Worm (Caenorhabditis elegans) whole organism, late embryonic: ENCODE results near the gene bar-1.

Experiments
- K02D7.2 ChIP-seq: sonication (generic microtip); optimal IDR thresholded peaks from 2 replicates; lab custom pipeline; 2017; ENCODE audit warnings: mild to moderate bottlenecking, missing genetic modification characterization, missing compliant biosample characterization
- Y22D7AL.16 ChIP-seq: sonication (generic microtip); optimal IDR thresholded peaks from 2 replicates; lab custom pipeline; 2016; ENCODE audit warnings: missing genetic modification characterization, missing compliant biosample characterization
- ahr-1 ChIP-seq: sonication (generic microtip); optimal IDR thresholded peaks from 2 replicates; lab custom pipeline; 2016; ENCODE audit warnings: missing genetic modification characterization, missing compliant biosample characterization
- ama-1 ChIP-seq: fragments of 150-350 bp; optimal IDR thresholded peaks from 2 replicates; lab custom pipeline; 2014
- ceh-14 ChIP-seq: sonication (generic microtip); optimal IDR thresholded peaks from 2 replicates; lab custom pipeline; 2016; ENCODE audit warnings: missing genotype, missing genetic modification characterization, missing compliant biosample characterization
- ceh-18 ChIP-seq: sonication (generic microtip); optimal IDR thresholded peaks from 2 replicates; lab custom pipeline; 2016; ENCODE audit warnings: missing genetic modification characterization, missing compliant biosample characterization
- ceh-19 ChIP-seq: fragments of 200-800 bp; sonication (Bioruptor generic); optimal IDR thresholded peaks from 2 replicates; lab custom pipeline; 2018; ENCODE audit warnings: mild to moderate bottlenecking, missing genetic modification characterization, missing compliant biosample characterization
- ceh-2 ChIP-seq: sonication (generic microtip); optimal IDR thresholded peaks from 2 replicates; lab custom pipeline; 2016; ENCODE audit warnings: missing genotype, missing genetic modification characterization, missing compliant biosample characterization
- ceh-22 ChIP-seq: sonication (generic microtip); optimal IDR thresholded peaks from 2 replicates; lab custom pipeline; 2017; ENCODE audit warnings: missing biosample characterization, missing genetic modification characterization
- ceh-24 ChIP-seq: sonication (generic microtip); optimal IDR thresholded peaks from 2 replicates; lab custom pipeline; 2016; ENCODE audit warnings: mild to moderate bottlenecking, missing genetic modification characterization, missing compliant biosample characterization
- ceh-31 ChIP-seq: sonication (generic microtip); optimal IDR thresholded peaks from 2 replicates; lab custom pipeline; 2016; ENCODE audit warnings: missing genetic modification characterization, missing compliant biosample characterization
- ceh-45 ChIP-seq: fragments of 200-800 bp; sonication (Bioruptor generic); IDR thresholded peaks from 2 replicates; pipeline ENCODE4 v1.3.6; 2022; ENCODE audit warnings: missing genetic modification reagents, missing genetic modification characterization, missing compliant biosample characterization
- ceh-48 ChIP-seq: sonication (generic microtip); optimal IDR thresholded peaks from 2 replicates; lab custom pipeline; 2016; ENCODE audit warnings: missing genetic modification characterization, inconsistent platforms, missing compliant biosample characterization
- dmd-4 ChIP-seq: sonication (generic microtip); optimal IDR thresholded peaks from 2 replicates; lab custom pipeline; 2016; ENCODE audit warnings: borderline replicate concordance, missing genetic modification characterization, missing compliant biosample characterization
- dve-1 ChIP-seq: sonication (generic microtip); optimal IDR thresholded peaks from 2 replicates; lab custom pipeline; 2017; ENCODE audit warnings: antibody characterized with exemption, mild to moderate bottlenecking, missing genetic modification characterization, missing compliant biosample characterization
- elt-2 ChIP-seq: sonication (generic microtip); optimal IDR thresholded peaks from 2 replicates; lab custom pipeline; 2016; ENCODE audit warnings: missing genetic modification reagents, missing genetic modification characterization, missing compliant biosample characterization
- gmeb-2 ChIP-seq: sonication (generic microtip); optimal IDR thresholded peaks from 2 replicates; lab custom pipeline; 2016; ENCODE audit warnings: missing genetic modification characterization, inconsistent platforms, missing compliant biosample characterization
- hlh-15 ChIP-seq: sonication (generic microtip); optimal IDR thresholded peaks from 2 replicates; lab custom pipeline; 2016; ENCODE audit warnings: missing genetic modification characterization, missing compliant biosample characterization
- hlh-6 ChIP-seq: sonication (generic microtip); optimal IDR thresholded peaks from 2 replicates; lab custom pipeline; 2016; ENCODE audit warnings: missing genotype, missing genetic modification characterization, missing compliant biosample characterization
- hlh-8 ChIP-seq: sonication (generic microtip); optimal IDR thresholded peaks from 2 replicates; lab custom pipeline; 2016; ENCODE audit warnings: missing genotype, missing genetic modification characterization, missing compliant biosample characterization
- lin-11 ChIP-seq: fragments of 200-800 bp; sonication (Bioruptor generic); optimal IDR thresholded peaks from 2 replicates; lab custom pipeline; 2018; ENCODE audit warnings: mild to moderate bottlenecking, missing genetic modification characterization, missing compliant biosample characterization
- madf-2 ChIP-seq: sonication (generic microtip); optimal IDR thresholded peaks from 2 replicates; lab custom pipeline; 2017; ENCODE audit warnings: missing genetic modification characterization, missing compliant biosample characterization
- nhr-232 ChIP-seq: sonication (generic microtip); optimal IDR thresholded peaks from 2 replicates; lab custom pipeline; 2016; ENCODE audit warnings: missing genetic modification characterization, missing compliant biosample characterization
- odd-2 ChIP-seq: sonication (generic microtip); optimal IDR thresholded peaks from 2 replicates; lab custom pipeline; 2017; ENCODE audit warnings: antibody characterized with exemption, mild to moderate bottlenecking, missing genetic modification characterization, missing compliant biosample characterization
- pag-3 ChIP-seq: sonication (generic microtip); optimal IDR thresholded peaks from 2 replicates; lab custom pipeline; 2016; ENCODE audit warnings: missing compliant biosample characterization, missing genetic modification characterization, borderline replicate concordance
- pat-9 ChIP-seq: fragments of 200-800 bp; sonication (Bioruptor generic); optimal IDR thresholded peaks from 2 replicates; lab custom pipeline; 2018; ENCODE audit warnings: mild to moderate bottlenecking, missing genetic modification characterization, moderate library complexity, missing compliant biosample characterization
- pha-4 ChIP-seq: fragments of 150-350 bp; optimal IDR thresholded peaks from 2 replicates; lab custom pipeline; 2018; ENCODE audit warnings: missing biosample characterization, missing genetic modification reagents, missing genetic modification characterization
- pqm-1 ChIP-seq: sonication (generic microtip); optimal IDR thresholded peaks from 2 replicates; lab custom pipeline; 2016; ENCODE audit warnings: missing genetic modification characterization, missing compliant biosample characterization
- rnt-1 ChIP-seq: sonication (generic microtip); optimal IDR thresholded peaks from 2 replicates; lab custom pipeline; 2016; ENCODE audit warnings: missing genetic modification characterization, missing compliant biosample characterization
- sox-4 ChIP-seq: sonication (generic microtip); optimal IDR thresholded peaks from 2 replicates; lab custom pipeline; 2017; ENCODE audit warnings: mild to moderate bottlenecking, missing genetic modification characterization, inconsistent platforms, missing compliant biosample characterization
- syd-9 ChIP-seq: sonication (generic microtip); optimal IDR thresholded peaks from 2 replicates; lab custom pipeline; 2016; ENCODE audit warnings: mild to moderate bottlenecking, missing genetic modification characterization, moderate library complexity, missing compliant biosample characterization
- tbx-2 ChIP-seq: sonication (generic microtip); optimal IDR thresholded peaks from 2 replicates; lab custom pipeline; 2016; ENCODE audit warnings: missing genetic modification characterization, missing compliant biosample characterization
- tbx-7 ChIP-seq: sonication (generic microtip); optimal IDR thresholded peaks from 2 replicates; lab custom pipeline; 2016; ENCODE audit warnings: missing genotype, missing genetic modification characterization, missing compliant biosample characterization
- ttx-3 ChIP-seq: sonication (generic microtip); optimal IDR thresholded peaks from 2 replicates; lab custom pipeline; 2016; ENCODE audit warnings: missing genetic modification reagents, missing genetic modification characterization, missing compliant biosample characterization
- unc-3 ChIP-seq, 2 experiments: fragments of 200-800 bp in 1 of 2; sonication (Bioruptor generic) in 1 of 2; sonication (generic microtip) in 1 of 2; conservative IDR thresholded peaks in 1 of 2; optimal IDR thresholded peaks in 1 of 2; 2 replicates each; pipeline versions ENCODE4 v1.3.6 to Lab custom; 2016 to 2022; ENCODE audit warnings: missing compliant biosample characterization in 2 of 2, missing genetic modification characterization in 2 of 2, missing genetic modification reagents in 1 of 2
- unc-55 ChIP-seq: sonication (generic microtip); optimal IDR thresholded peaks from 2 replicates; lab custom pipeline; 2017; ENCODE audit warnings: missing biosample characterization, missing genetic modification reagents, missing genetic modification characterization
- unc-86 ChIP-seq: sonication (generic microtip); optimal IDR thresholded peaks from 2 replicates; lab custom pipeline; 2016; ENCODE audit warnings: missing genetic modification characterization, missing compliant biosample characterization

The bar-1 gene

ce11 chrX:7129460-7129859, 41.0 kb downstream of the bar-1 start:
- TF ChIP-seq dmd-4 (tag; lab: Kevin White, UChicago) (no peak), nhr-232 (tag; lab: Kevin White, UChicago) (no peak), lin-11 (tag; lab: Kevin White, UChicago) (no peak), ceh-45 (GFP tag; lab: Robert Waterston, UW) (no peak), unc-86 (no peak), ceh-2 (tag; lab: Kevin White, UChicago) (no peak), unc-3 (GFP tag; conservative IDR thresholded peaks at IDR 0.05; lab: Robert Waterston, UW) (no peak), unc-3 (tag; optimal IDR thresholded peaks at IDR 0.05; lab: Kevin White, UChicago) (no peak), gmeb-2 (tag; lab: Kevin White, UChicago) (no peak), dve-1 (tag; lab: Kevin White, UChicago) (no peak), odd-2 (tag; lab: Kevin White, UChicago) (no peak), hlh-6 (tag; lab: Kevin White, UChicago) (no peak)

- no peak for TF ChIP-seq unc-86
- TF ChIP-seq unc-55: no peak
- no peak for TF ChIP-seq ceh-24 (tag; lab: Kevin White, UChicago)
- TF ChIP-seq ceh-22 (tag; lab: Kevin White, UChicago): no peak
- TF ChIP-seq rnt-1 (tag; lab: Kevin White, UChicago): no peak
- no peak for TF ChIP-seq ceh-18 (tag; lab: Kevin White, UChicago)
- TF ChIP-seq dve-1 (tag; lab: Kevin White, UChicago): no peak
- no peak for TF ChIP-seq sox-4
Measured at ce11 chrX:7128615-7129014, 41.8 kb downstream of the bar-1 start.

- TF ChIP-seq K02D7.2 (tag; lab: Kevin White, UChicago) (no peak), tbx-7 (no peak), unc-86 (no peak), sox-4 (no peak), ahr-1 (tag; lab: Kevin White, UChicago) (no peak), pag-3 (tag; lab: Kevin White, UChicago) (no peak), pha-4 (tag; lab: Kevin White, UChicago) (no peak), ceh-14 (tag; lab: Kevin White, UChicago) (no peak), ceh-31 (tag; lab: Kevin White, UChicago) (no peak), syd-9 (no peak), ttx-3 (tag; lab: Kevin White, UChicago) (no peak), elt-2 (no peak), pqm-1 (tag; lab: Kevin White, UChicago) (no peak), ama-1 (lab: Kevin White, UChicago) (no peak), madf-2 (tag; lab: Kevin White, UChicago) (no peak), Y22D7AL.16 (no peak), nhr-232 (tag; lab: Kevin White, UChicago) (no peak), hlh-8 (tag; lab: Kevin White, UChicago) (no peak), pat-9 (no peak)
Measured at ce11 chrX:7126348-7126747, 44.1 kb downstream of the bar-1 start, which contains the start of gene ist-1. Gene ist-1 (plus strand): TSS chrX:7126648.

- TF ChIP-seq unc-86: no peak
- no peak for TF ChIP-seq ceh-19
- TF ChIP-seq tbx-2 (tag; lab: Kevin White, UChicago): no peak
- TF ChIP-seq hlh-15 (tag; lab: Kevin White, UChicago): no peak
- TF ChIP-seq elt-2: peak; percentile 66
- TF ChIP-seq ceh-48 (tag; lab: Kevin White, UChicago): no peak
Measured at ce11 chrX:7125178-7125577, 45.2 kb downstream of the bar-1 start.
